Fruit fly (Drosophila melanogaster) whole organism, prepupa: ENCODE results near the gene CG1468.

Experiments used
- Sox15 ChIP-seq: fragments of 200-800 bp; sonication (Bioruptor generic); optimal IDR thresholded peaks from 3 replicates; lab custom pipeline; 2016; ENCODE audit warnings: missing biosample characterization, missing genetic modification characterization
- cyc ChIP-seq: fragments of 200-800 bp; sonication (Bioruptor generic); optimal IDR thresholded peaks from 3 replicates; lab custom pipeline; 2016; ENCODE audit warnings: missing biosample characterization, missing genetic modification characterization

DNA sequence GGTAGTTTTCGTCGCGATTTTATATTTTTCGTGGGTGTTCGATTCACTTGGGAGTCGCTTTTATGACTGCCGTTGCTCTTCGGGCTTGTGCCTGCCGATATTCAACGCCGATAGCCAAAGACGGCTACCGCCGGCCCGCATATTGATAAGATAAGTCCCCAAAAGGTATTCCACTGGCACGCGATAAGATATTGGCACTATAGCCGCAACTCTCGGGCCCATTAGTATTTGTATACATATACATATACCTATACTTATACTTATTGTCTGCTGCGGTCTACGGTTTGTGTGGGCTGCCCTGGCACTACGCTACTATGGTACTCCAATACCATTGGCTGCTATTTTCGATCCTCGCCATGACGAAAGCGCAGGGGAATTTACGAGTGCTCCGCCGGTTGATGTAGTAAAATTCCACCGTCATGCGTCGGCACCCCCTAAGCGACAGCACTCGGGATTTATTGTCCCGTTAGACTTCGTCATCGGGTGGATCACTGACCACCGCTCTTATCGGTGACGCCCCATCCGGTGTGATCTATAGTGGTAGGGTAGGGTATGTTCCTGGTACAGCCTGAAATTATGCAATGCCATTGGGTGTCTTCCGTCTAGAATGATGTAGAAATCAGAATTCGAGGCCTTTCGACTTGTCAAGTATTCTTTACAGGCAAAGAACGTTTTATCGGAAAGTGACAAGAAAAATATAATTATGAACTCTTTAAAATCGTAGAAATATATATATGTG, 9.5 kb upstream of the CG1468 start, which contains the start of gene CG45060:
- no peak for TF ChIP-seq Sox15 (GFP tag; lab: Kevin White, UChicago)
- TF ChIP-seq cyc (GFP tag; lab: Kevin White, UChicago) = no peak
